Fruit fly (Drosophila melanogaster) S2 (cell line): ENCODE measurements around the gene Idgf2.

ENCODE experiments used
- CG8478 ChIP-seq: fragments of >200 bp; optimal IDR thresholded peaks from 2 replicates; lab custom pipeline; 2018
- CTCF ChIP-seq, 2 experiments: fragments of >200 bp; optimal IDR thresholded peaks; 2 replicates each; lab custom pipeline; 2018

Idgf2 gene

DNA sequence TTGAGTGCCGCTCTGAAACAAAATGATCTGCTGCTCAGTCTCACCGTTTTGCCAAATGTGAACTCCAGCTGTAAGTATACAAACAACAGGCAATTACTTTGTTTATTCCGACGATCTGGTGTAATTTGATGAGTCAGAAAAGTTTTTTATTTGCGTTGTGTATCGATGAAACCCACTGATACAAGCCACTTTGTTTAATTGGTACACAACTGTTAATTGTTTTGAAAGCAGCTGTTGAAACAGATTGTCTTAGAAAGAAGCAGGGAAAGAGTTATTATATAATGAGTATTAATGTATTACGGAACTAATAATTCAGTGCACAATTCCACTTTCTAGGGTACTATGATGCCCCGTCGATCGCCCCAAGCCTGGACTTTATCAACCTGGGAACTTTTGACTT lies 4.7 kb downstream of the Idgf2 start:
- TF ChIP-seq CG8478 (lab: Kevin White, UChicago) (no peak), CTCF (optimal IDR thresholded peaks at IDR 0.05; lab: Kevin White, UChicago) (no peak)

DNA sequence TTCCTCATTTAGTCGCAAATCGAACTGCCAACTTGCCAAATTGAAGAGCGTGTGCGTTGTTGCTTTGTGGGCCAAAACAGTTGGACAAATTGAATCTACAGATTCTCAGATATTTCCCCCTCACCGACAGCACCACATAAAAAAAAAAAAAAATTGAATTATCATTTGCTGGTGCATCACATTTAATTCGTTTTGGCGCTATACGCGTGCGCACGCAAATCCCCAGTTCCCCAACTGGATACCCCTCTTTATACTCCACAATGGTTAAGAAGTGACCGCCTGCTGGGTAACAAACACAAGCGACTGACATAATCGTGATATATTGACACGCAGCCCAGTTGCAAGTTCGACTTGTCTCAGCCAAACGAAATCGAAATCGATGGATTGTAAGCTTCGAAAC lies 11.3 kb downstream of the Idgf2 start:
- TF ChIP-seq CTCF (optimal IDR thresholded peaks at IDR 0.05; lab: Kevin White, UChicago) = no peak
- TF ChIP-seq CG8478 (lab: Kevin White, UChicago) = no peak

DNA sequence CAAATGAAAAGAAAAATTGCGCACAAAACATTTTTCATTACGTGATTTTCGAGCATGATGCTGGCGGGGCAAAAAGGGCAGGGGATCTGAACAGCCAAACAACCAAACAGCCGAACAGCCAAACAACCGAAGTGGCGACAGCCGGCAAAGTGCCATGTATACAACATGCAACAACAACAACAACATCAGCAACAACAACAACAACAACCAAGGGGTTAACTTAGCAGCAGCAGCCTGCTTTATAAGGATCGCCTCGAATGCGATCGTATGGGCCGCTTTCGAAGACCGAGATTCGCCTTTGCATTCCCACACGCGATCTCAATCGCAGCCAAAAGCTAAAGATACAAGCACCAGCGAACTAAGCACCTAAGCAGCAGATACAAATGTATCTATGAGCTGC lies 16.5 kb downstream of the Idgf2 start:
- TF ChIP-seq CTCF (optimal IDR thresholded peaks at IDR 0.05; lab: Kevin White, UChicago) = no peak
- no peak for TF ChIP-seq CG8478 (lab: Kevin White, UChicago)

DNA sequence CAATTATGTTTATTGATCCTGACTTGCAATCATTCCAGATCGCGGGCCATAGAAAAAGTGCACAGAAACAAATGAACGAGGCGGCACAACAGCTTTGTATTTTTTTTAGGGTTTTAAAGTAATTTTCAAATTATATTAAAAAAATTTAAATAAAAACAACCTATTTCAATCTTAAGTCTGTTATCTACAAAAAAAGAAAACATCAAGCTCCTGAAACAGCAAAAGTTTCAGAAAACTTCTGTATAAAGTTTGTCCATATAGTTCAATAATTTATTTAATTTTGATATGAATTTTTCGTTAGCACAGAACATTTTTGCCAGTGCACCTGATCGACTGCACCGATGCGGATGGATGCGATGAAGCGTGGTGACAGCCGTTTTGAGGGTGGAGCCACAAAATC lies 22.6 kb downstream of the Idgf2 start:
- TF ChIP-seq CG8478 (lab: Kevin White, UChicago) (no peak), CTCF (optimal IDR thresholded peaks at IDR 0.05; lab: Kevin White, UChicago) (no peak)

DNA sequence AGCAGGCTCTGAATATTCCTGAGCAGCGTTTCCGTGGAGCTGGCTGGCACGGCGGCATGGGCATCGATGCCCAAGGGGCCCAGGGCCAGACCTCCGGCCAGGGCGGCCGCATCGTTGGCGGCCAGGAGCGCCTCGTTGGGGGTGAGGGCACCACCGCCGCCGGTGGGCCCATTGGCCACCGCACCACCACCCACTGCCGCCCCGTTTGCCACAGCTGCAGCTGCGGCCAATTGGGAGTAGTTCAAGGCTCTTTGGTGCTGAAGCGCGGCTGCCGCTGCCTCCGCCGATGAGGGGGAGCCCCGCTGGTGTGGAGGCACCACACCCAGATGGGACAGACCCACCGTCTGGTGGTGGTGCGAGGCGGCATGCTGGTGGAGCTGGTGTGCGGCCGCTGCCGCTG lies 25.1 kb downstream of the Idgf2 start:
- no peak for TF ChIP-seq CTCF (optimal IDR thresholded peaks at IDR 0.05; lab: Kevin White, UChicago)
- no peak for TF ChIP-seq CG8478 (lab: Kevin White, UChicago)

DNA sequence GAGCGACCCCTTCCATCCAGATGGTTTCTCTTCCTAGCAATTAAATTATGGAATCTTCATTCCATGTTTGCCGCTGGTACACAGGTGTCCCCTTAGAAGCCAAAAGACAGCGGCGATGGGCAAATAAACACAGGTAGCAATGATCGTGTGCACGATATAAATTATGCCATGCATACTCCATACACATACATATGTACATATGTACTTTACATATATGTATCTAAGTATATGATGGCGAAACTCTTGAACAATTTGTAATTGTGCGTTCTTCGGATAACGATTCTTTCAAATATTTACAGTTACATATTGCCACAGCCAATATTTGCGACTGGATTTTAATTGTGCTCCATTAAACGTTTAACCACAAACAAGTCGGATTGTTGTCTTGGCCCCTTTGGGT lies 29.4 kb downstream of the Idgf2 start:
- TF ChIP-seq CG8478 (lab: Kevin White, UChicago) = no peak
- TF ChIP-seq CTCF (optimal IDR thresholded peaks at IDR 0.05; lab: Kevin White, UChicago) = no peak

DNA sequence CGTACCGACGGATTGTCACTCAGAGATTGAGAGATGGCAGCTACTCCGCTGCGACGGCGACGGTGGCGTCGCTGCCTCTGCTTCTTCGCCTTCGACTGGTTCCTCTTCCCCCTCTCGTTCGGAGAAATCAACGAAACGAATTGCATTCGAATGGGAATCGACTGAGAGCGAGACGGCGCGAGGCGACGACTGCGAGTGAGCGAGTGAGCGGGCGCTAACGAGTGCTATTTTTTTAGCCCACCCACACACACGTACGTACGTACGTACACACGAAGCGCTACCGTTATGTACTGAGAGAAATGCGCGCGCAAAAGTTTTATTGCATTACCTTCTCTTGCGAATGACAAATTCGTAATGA lies 38.5 kb downstream of the Idgf2 start, which contains the start of gene dac:
Gene dac, minus strand, starts transcription at position 356 of the 358 bp plus-strand sequence.
- TF ChIP-seq CTCF (optimal IDR thresholded peaks at IDR 0.05; lab: Kevin White, UChicago) = no peak
- no peak for TF ChIP-seq CG8478 (lab: Kevin White, UChicago)

DNA sequence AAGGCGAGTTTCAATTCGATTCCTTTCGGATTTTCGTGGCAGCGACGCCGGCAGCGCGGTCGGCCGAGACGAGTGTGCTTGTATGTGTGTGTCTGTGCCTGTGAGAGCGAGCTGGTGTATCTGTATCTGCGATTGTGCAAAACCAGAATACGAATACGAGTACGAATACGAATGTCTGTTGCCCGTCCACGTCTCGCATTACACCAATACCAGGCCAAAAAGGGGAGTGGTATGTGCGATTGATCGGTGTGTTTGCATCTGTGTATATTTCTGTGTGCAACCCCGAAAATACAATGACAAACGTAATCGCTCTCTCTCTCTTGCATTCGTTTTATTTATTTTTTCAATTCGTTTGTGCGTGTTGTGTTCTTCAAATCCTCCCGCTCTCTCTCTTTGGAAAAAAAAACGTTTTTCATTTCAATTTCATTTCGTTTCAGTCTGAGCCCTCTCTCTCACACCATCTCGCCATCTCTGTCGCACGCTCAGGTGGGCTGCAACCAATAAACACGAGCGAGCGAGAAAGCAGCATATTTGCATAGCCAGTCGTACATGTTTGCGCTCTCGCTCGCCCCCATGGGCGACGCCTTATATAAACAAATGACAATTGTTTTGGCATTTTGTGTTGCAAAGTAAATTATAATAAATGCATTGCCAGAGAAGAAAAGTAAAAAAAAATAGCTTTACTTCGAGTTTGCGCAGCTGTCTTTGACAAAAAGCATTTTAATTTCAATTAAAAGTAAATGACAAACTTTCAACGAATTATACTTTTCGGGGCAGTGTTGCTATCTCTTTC lies 39.1 kb downstream of the Idgf2 start:
- TF ChIP-seq CG8478 (lab: Kevin White, UChicago) = peak; percentile 61
- TF ChIP-seq CTCF (optimal IDR thresholded peaks at IDR 0.05; lab: Kevin White, UChicago) = peak in 1 of 2 experiments; percentile 33

DNA sequence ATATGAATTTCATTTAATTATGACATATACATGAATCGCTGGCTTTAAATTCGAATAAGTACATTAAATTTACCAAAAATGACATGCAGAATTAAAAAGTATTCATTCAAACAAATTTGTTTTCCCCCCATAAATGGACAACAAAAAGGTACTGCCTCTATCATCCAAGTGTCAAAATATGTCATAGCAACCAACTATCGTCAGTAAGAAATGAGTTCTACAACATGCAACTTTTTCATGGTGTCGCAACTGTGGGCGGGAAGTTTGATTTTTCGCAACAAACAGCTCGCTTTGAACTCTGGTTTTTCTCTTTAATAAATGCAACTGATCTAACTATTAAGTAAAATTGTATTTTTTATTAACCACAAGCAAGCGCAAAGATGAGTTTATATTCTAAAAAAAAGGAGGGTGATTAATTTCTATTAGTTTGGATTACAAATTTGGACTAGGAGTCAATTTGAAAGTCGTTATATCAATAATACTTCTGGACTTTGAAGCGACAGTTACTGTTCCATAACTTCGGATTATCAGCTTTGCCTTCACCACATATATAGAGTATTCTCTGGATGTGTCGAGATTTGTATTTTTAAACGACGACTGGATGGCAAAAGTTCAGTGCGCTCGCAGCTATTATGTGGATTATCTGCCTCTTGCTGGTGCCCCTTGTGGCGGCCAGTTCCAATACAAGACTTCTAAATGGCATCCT lies 40.6 kb downstream of the Idgf2 start, which contains the start of gene Nepl8:
Gene Nepl8, plus strand, starts transcription at position 578 of the 706 bp plus-strand sequence.
- TF ChIP-seq CTCF (optimal IDR thresholded peaks at IDR 0.05; lab: Kevin White, UChicago) = peak; percentile 32 to 52
- no peak for TF ChIP-seq CG8478 (lab: Kevin White, UChicago)

DNA sequence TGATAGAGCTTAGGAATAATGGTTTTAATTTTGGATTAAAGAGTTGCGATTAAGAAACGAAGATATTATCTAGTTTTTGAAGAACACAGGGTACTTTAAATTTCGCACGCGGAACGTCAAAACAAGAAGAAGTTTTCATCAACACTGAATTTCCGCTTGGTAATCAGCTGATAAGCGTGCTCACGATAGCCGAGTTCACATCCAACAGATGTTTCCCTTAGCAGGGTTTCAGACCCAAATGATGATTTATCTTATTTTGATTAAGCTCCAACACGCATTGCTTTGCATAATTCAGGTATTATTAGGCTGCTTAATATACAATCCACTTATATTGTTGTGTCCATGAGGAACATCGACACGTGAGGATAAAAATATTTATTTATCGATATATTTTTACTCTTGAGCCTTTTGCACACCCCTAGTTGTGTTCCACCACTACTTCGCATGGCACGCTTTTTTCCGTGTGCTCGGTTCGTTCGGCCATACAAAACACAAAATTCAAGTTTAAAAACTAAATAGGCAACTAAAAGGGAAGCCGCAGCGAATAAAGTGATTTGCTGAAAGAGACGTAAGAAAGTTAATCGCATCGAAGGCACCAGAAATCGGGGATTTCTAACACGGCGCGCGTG lies 44.1 kb downstream of the Idgf2 start, which contains the start of gene Tpr2:
Gene Tpr2, plus strand, starts transcription at position 418 of the 629 bp plus-strand sequence.
- TF ChIP-seq CG8478 (lab: Kevin White, UChicago) = no peak
- TF ChIP-seq CTCF (optimal IDR thresholded peaks at IDR 0.05; lab: Kevin White, UChicago) = peak; percentile 42 to 43

DNA sequence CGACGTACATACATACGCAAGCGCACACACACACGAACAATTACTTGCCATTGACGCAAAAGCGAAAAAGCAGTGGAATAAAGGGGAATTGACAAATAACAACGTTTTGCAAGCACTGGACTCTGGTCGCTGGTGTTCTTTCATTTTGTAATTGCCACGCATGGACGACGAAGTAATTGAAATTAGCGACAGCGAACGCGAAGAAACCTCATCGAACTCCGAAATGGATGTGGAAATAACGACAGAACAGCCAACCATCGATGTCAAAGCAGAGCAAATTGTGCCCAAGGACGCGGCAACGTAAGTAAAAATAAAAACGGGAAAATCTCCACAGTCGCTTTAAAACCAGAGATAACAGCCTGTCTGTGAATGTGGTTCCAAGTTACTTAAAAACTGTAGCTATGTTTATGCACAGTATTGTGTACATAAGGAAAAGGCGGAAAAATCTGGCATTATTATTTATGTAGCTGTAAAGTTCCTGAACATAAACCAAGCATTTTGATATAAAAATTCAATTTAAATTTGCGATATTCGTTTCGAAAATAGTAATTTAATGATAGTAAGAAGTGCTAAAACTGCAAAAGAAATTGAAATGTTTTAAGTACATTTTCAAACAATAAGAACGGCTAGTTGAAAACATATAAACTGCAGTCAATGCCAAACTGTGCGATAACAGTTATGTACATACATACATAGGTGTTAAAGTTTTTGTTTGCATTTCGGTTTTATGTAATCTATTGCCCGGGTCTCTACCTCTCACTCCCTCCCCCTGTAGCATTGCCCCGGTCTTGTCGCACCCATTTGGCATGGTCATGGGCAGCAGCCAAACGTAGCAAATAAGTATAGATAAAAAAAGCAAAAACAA lies 44.9 kb downstream of the Idgf2 start:
- no peak for TF ChIP-seq CG8478 (lab: Kevin White, UChicago)

DNA sequence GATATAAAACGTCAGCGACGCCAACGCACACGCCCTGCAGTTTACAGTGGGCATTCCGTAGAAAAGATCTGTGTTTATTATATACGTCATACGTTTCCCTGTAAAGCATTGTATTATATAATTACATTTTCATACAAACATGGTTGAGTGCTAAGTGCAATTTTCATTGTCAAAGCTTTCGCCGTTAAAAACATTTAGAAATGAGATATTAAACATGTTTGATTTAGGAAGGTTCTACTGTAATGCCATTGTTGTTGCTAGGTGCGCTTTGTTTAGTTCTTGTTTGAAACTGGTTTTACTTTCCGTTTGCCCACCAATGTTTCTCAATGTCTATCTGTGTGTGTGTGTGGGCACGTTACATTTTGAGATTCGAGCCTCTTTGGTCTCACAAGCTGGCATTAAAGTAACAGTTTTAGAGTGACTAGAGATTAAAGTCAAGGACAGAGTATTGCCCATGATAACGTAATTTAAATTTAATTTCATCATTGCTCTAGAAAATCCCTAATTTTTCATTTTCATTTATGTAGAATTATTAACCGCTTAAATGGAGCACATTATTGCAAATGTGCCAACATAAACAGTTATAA lies 45.6 kb downstream of the Idgf2 start:
- TF ChIP-seq CTCF (optimal IDR thresholded peaks at IDR 0.05; lab: Kevin White, UChicago) (no peak), CG8478 (lab: Kevin White, UChicago) (no peak)

DNA sequence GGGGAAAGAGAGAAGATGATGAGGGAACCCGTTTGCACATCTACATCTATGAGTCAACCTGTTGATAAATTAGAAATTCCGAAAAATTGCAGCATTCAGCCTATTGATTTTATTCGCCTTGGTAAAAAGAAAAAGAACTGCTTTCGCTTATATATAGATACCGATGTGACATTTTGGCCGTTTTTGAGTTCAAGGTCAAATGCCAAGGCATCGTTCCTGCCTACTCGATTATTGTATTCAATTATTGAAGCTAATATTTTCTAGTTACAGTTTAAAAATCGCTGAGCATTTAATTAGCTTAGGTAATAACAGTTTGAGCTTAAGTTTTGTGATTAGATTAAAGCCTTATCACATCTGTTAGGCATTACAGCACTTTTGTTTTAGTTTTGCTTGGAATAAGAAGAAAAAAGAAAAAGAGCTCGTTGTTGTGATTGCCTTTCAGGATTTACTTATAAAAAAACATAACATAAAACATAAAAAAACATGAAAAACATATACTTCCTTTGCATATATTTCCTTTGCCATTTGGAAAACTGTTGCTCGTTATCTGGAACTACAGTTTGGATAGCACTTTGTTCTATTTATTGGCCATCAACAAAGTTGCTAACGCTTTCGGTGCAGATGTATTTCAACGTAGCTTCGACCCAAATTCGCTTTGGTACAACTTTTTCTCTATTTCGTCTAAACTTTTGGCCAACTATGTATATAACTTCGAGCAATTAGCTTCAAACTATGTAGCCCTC lies 47.0 kb downstream of the Idgf2 start:
- TF ChIP-seq CG8478 (lab: Kevin White, UChicago) = no peak
- TF ChIP-seq CTCF (optimal IDR thresholded peaks at IDR 0.05; lab: Kevin White, UChicago) = no peak
